Worm (Caenorhabditis elegans) whole organism, young adult: ENCODE data around the gene C17H11.2.

Experiments used
- nfya-1 ChIP-seq: sonication (generic microtip); optimal IDR thresholded peaks from 2 replicates; lab custom pipeline; 2017; ENCODE audit warnings: antibody characterized with exemption, missing compliant biosample characterization, missing genetic modification characterization, borderline replicate concordance; ENCODE audit not compliant: insufficient read depth
- snpc-4 ChIP-seq, 5 experiments: fragments of 150-350 bp in 1 of 5; sonication (generic microtip) in 4 of 5; optimal IDR thresholded peaks; 2 replicates each; lab custom pipeline; 2014 to 2018; ENCODE audit warnings: missing genetic modification characterization in 5 of 5, missing biosample characterization in 3 of 5, antibody characterized with exemption in 2 of 5, mild to moderate bottlenecking in 2 of 5, missing compliant biosample characterization in 2 of 5, missing genotype in 2 of 5, moderate library complexity in 2 of 5, missing genetic modification reagents in 1 of 5

DNA sequence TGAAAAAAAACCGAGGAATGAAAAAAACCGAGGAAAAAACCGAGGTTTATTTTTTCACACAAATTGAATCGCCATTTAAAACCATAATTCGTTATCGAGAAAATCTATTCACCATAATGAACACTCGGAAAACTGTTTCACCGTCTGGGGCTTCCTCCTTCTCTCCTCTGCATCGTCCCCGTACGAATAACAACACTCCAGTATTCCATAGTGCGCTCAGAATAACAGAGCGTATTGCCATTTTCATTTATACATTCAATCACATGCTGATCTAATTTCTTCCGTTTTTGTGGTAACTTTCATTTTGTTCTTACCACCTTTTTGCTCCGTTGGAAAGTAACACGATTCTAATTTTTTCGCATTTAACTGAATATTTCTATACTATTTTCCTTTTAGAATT lies at the start of gene C17H11.2:
- TF ChIP-seq snpc-4 (GFP tag; optimal IDR thresholded peaks at IDR 0.05; lab: Kevin White, UChicago) (no peak), snpc-4 (tag; optimal IDR thresholded peaks at IDR 0.05; lab: Kevin White, UChicago) (no peak), nfya-1 (tag; lab: Kevin White, UChicago) (no peak)
